Fruit fly (Drosophila melanogaster) whole organism, adult: ENCODE data around the gene brun.

Experiments
- CG11617 ChIP-seq: fragments of 200-800 bp; sonication (Bioruptor generic); optimal IDR thresholded peaks from 2 replicates; lab custom pipeline; 2017; ENCODE audit warnings: mild to moderate bottlenecking, missing biosample characterization, missing genetic modification reagents, missing genetic modification characterization
- CG12768 ChIP-seq: fragments of 200-800 bp; sonication (Bioruptor generic); optimal IDR thresholded peaks from 2 replicates; lab custom pipeline; 2017; ENCODE audit warnings: missing biosample characterization, missing genetic modification characterization, mild to moderate bottlenecking, moderate library complexity, missing genetic modification reagents
- CG14711 ChIP-seq: fragments of 200-800 bp; sonication (Bioruptor generic); optimal IDR thresholded peaks from 2 replicates; lab custom pipeline; 2018; ENCODE audit warnings: missing biosample characterization, mild to moderate bottlenecking, missing genetic modification characterization, moderate library complexity
- CG1620 ChIP-seq: fragments of 200-800 bp; sonication (Bioruptor generic); optimal IDR thresholded peaks from 2 replicates; lab custom pipeline; 2016; ENCODE audit warnings: missing biosample characterization, missing genetic modification characterization
- CG33017 ChIP-seq: fragments of 200-800 bp; sonication (Bioruptor generic); optimal IDR thresholded peaks from 2 replicates; lab custom pipeline; 2018; ENCODE audit warnings: missing biosample characterization, mild to moderate bottlenecking, missing genetic modification characterization, moderate library complexity
- CG5204 ChIP-seq: fragments of 200-800 bp; sonication (Bioruptor generic); optimal IDR thresholded peaks from 2 replicates; lab custom pipeline; 2016; ENCODE audit warnings: missing biosample characterization, missing genetic modification characterization
- CG7045 ChIP-seq: fragments of 200-800 bp; sonication (Bioruptor generic); optimal IDR thresholded peaks from 2 replicates; lab custom pipeline; 2017; ENCODE audit warnings: missing biosample characterization, mild to moderate bottlenecking, missing genetic modification characterization
- CG7101 ChIP-seq: fragments of 200-800 bp; sonication (Bioruptor generic); optimal IDR thresholded peaks from 2 replicates; lab custom pipeline; 2018; ENCODE audit warnings: missing biosample characterization, mild to moderate bottlenecking, missing genetic modification characterization, moderate library complexity
- Clk ChIP-seq: fragments of 200-800 bp; sonication (Bioruptor generic); optimal IDR thresholded peaks from 2 replicates; lab custom pipeline; 2017; ENCODE audit warnings: missing biosample characterization, missing genetic modification characterization
- Crg-1 ChIP-seq: fragments of 200-800 bp; sonication (Bioruptor generic); optimal IDR thresholded peaks from 2 replicates; lab custom pipeline; 2016; ENCODE audit warnings: missing biosample characterization, missing genetic modification characterization
- Hr96 ChIP-seq: fragments of 200-800 bp; sonication (Bioruptor generic); optimal IDR thresholded peaks from 2 replicates; lab custom pipeline; 2016; ENCODE audit warnings: missing biosample characterization, missing genetic modification characterization
- Mnt ChIP-seq: fragments of 200-800 bp; sonication (Bioruptor generic); optimal IDR thresholded peaks from 2 replicates; lab custom pipeline; 2016; ENCODE audit warnings: missing biosample characterization, mild to moderate bottlenecking, missing genetic modification characterization
- bab1 ChIP-seq: fragments of 200-800 bp; sonication (Bioruptor generic); optimal IDR thresholded peaks from 3 replicates; lab custom pipeline; 2019; ENCODE audit warnings: missing biosample characterization, mild to moderate bottlenecking, missing genetic modification characterization, moderate library complexity
- cic ChIP-seq: fragments of 200-800 bp; sonication (Bioruptor generic); optimal IDR thresholded peaks from 2 replicates; lab custom pipeline; 2017; ENCODE audit warnings: missing biosample characterization, mild to moderate bottlenecking, missing genetic modification characterization, moderate library complexity
- cnc ChIP-seq, 2 experiments: fragments of >200 bp; optimal IDR thresholded peaks; 2 replicates each; lab custom pipeline; 2017
- kay ChIP-seq: fragments of 200-800 bp; sonication (Bioruptor generic); peaks from one replicate; lab custom pipeline; 2016; ENCODE audit warnings: missing biosample characterization, missing genetic modification characterization, borderline replicate concordance
- ovo ChIP-seq: fragments of 200-800 bp; sonication (Bioruptor generic); optimal IDR thresholded peaks from 2 replicates; lab custom pipeline; 2016; ENCODE audit warnings: missing biosample characterization, missing genetic modification characterization
- pad ChIP-seq: fragments of 200-800 bp; sonication (Bioruptor generic); optimal IDR thresholded peaks from 3 replicates; lab custom pipeline; 2017; ENCODE audit warnings: missing biosample characterization, missing genetic modification characterization, mild to moderate bottlenecking, moderate library complexity, missing genetic modification reagents
- tj ChIP-seq: fragments of 200-800 bp; sonication (Bioruptor generic); optimal IDR thresholded peaks from 3 replicates; lab custom pipeline; 2017; ENCODE audit warnings: missing biosample characterization, mild to moderate bottlenecking, missing genetic modification characterization, moderate library complexity
- toe ChIP-seq: fragments of 200-800 bp; sonication (Bioruptor generic); optimal IDR thresholded peaks from 2 replicates; lab custom pipeline; 2016; ENCODE audit warnings: missing biosample characterization, missing genetic modification characterization

brun gene

dm6 chr2L:20645394-20645869, 10.5 kb downstream of the brun start, which contains the start of the genes phr6-4 and CG2608:
TSS of gene phr6-4 (minus strand) at chr2L:20645791.
TSS of gene CG2608 (plus strand) at chr2L:20645822.
- peak; percentile 40 for TF ChIP-seq ovo (GFP tag; lab: Kevin White, UChicago)
- TF ChIP-seq CG12768, result peak; percentile 89
- TF ChIP-seq Mnt (GFP tag; lab: Kevin White, UChicago), result peak; percentile 72
- peak; percentile 58 for TF ChIP-seq tj (GFP tag; lab: Kevin White, UChicago)
- TF ChIP-seq cic (GFP tag; lab: Kevin White, UChicago), result peak; percentile 42
- TF ChIP-seq kay (GFP tag; lab: Kevin White, UChicago), result peak; percentile 90
- peak; percentile 86 for TF ChIP-seq CG14711
- TF ChIP-seq bab1 (GFP tag; lab: Kevin White, UChicago), result peak; percentile 89
- peak; percentile 71 for TF ChIP-seq Hr96 (GFP tag; lab: Kevin White, UChicago)
- peak; percentile 74 for TF ChIP-seq toe (GFP tag; lab: Kevin White, UChicago)
- TF ChIP-seq Crg-1 (GFP tag; lab: Kevin White, UChicago), result peak; percentile 73
- TF ChIP-seq CG33017 (tag; lab: Kevin White, UChicago), result peak; percentile 91
- TF ChIP-seq CG5204 (GFP tag; lab: Kevin White, UChicago), result no peak
- peak; percentile 23 for TF ChIP-seq Clk (GFP tag; lab: Kevin White, UChicago)
- peak; percentile 92 for TF ChIP-seq CG7045
- peak; percentile 72 for TF ChIP-seq pad (GFP tag; lab: Kevin White, UChicago)
- TF ChIP-seq CG7101 (tag; lab: Kevin White, UChicago), result peak; percentile 91
- peak; percentile 76 for TF ChIP-seq CG1620
- peak; percentile 92 for TF ChIP-seq CG11617 (GFP tag; lab: Kevin White, UChicago)
- no peak for TF ChIP-seq cnc (optimal IDR thresholded peaks at IDR 0.05; lab: Kevin White, UChicago)

dm6 chr2L:20643144-20643543, 12.8 kb downstream of the brun start, which contains the start of gene CG17470:
TSS of gene CG17470 (minus strand) at chr2L:20643244.
- TF ChIP-seq toe (GFP tag; lab: Kevin White, UChicago), result no peak
- no peak for TF ChIP-seq Crg-1 (GFP tag; lab: Kevin White, UChicago)
- no peak for TF ChIP-seq cnc (optimal IDR thresholded peaks at IDR 0.05; lab: Kevin White, UChicago)
- TF ChIP-seq cic (GFP tag; lab: Kevin White, UChicago), result no peak
- TF ChIP-seq pad (GFP tag; lab: Kevin White, UChicago), result no peak

- TF ChIP-seq tj (GFP tag; lab: Kevin White, UChicago) (no peak), CG11617 (GFP tag; lab: Kevin White, UChicago) (no peak), CG7045 (no peak), CG33017 (tag; lab: Kevin White, UChicago) (no peak), pad (GFP tag; lab: Kevin White, UChicago) (no peak), Mnt (GFP tag; lab: Kevin White, UChicago) (no peak), CG7101 (tag; lab: Kevin White, UChicago) (no peak), Clk (GFP tag; lab: Kevin White, UChicago) (no peak), CG5204 (GFP tag; lab: Kevin White, UChicago) (no peak), cnc (optimal IDR thresholded peaks at IDR 0.05; lab: Kevin White, UChicago) (no peak)
Measured at dm6 chr2L:20640617-20641016, 15.4 kb downstream of the brun start, which contains the start of gene Sfp38D. TSS of gene Sfp38D (plus strand) at chr2L:20640917.

dm6 chr2L:20639821-20640220, 16.2 kb downstream of the brun start, which contains the start of gene CG31680:
TSS of gene CG31680 (plus strand) at chr2L:20640121.
- no peak for TF ChIP-seq CG33017 (tag; lab: Kevin White, UChicago)
- no peak for TF ChIP-seq cic (GFP tag; lab: Kevin White, UChicago)
- TF ChIP-seq Hr96 (GFP tag; lab: Kevin White, UChicago), result no peak
- TF ChIP-seq ovo (GFP tag; lab: Kevin White, UChicago), result no peak
- TF ChIP-seq toe (GFP tag; lab: Kevin White, UChicago), result no peak
- TF ChIP-seq bab1 (GFP tag; lab: Kevin White, UChicago), result no peak
- no peak for TF ChIP-seq CG14711
- TF ChIP-seq Mnt (GFP tag; lab: Kevin White, UChicago), result no peak
- no peak for TF ChIP-seq Crg-1 (GFP tag; lab: Kevin White, UChicago)
- no peak for TF ChIP-seq CG1620
- TF ChIP-seq pad (GFP tag; lab: Kevin White, UChicago), result no peak
- no peak for TF ChIP-seq CG5204 (GFP tag; lab: Kevin White, UChicago)
- no peak for TF ChIP-seq cnc (optimal IDR thresholded peaks at IDR 0.05; lab: Kevin White, UChicago)
- no peak for TF ChIP-seq CG12768

dm6 chr2L:20638413-20638812, 17.6 kb downstream of the brun start:
- TF ChIP-seq CG7101 (tag; lab: Kevin White, UChicago) (no peak), kay (GFP tag; lab: Kevin White, UChicago) (no peak), bab1 (GFP tag; lab: Kevin White, UChicago) (no peak), cic (GFP tag; lab: Kevin White, UChicago) (no peak), Clk (GFP tag; lab: Kevin White, UChicago) (no peak), ovo (GFP tag; lab: Kevin White, UChicago) (no peak), CG11617 (GFP tag; lab: Kevin White, UChicago) (no peak), cnc (optimal IDR thresholded peaks at IDR 0.05; lab: Kevin White, UChicago) (no peak), CG7045 (no peak), toe (GFP tag; lab: Kevin White, UChicago) (no peak), CG1620 (no peak), CG5204 (GFP tag; lab: Kevin White, UChicago) (no peak), CG33017 (tag; lab: Kevin White, UChicago) (no peak), CG14711 (no peak), Mnt (GFP tag; lab: Kevin White, UChicago) (no peak)

- no peak for TF ChIP-seq cic (GFP tag; lab: Kevin White, UChicago)
- no peak for TF ChIP-seq bab1 (GFP tag; lab: Kevin White, UChicago)
- TF ChIP-seq pad (GFP tag; lab: Kevin White, UChicago), result no peak
- no peak for TF ChIP-seq CG11617 (GFP tag; lab: Kevin White, UChicago)
- no peak for TF ChIP-seq cnc (optimal IDR thresholded peaks at IDR 0.05; lab: Kevin White, UChicago)
- TF ChIP-seq CG33017 (tag; lab: Kevin White, UChicago), result no peak
- TF ChIP-seq tj (GFP tag; lab: Kevin White, UChicago), result no peak
Measured at dm6 chr2L:20634215-20634614, 21.8 kb downstream of the brun start, which contains the start of gene CG17472. TSS of gene CG17472 (plus strand) at chr2L:20634515.
